Worm (Caenorhabditis elegans): ENCODE results near the gene Y55F3BR.6.

Y55F3BR.6 gene

ce11 chrIV:848207-848606 is 6.3 kb upstream of the Y55F3BR.6 start:
- TF ChIP-seq ttx-3 (tag; optimal IDR thresholded peaks at IDR 0.05) (no peak), pqm-1 (tag; optimal IDR thresholded peaks at IDR 0.05) (no peak), tbx-2 (tag; optimal IDR thresholded peaks at IDR 0.05) (no peak), npax-4 (tag; optimal IDR thresholded peaks at IDR 0.05) (no peak), K02D7.2 (tag; optimal IDR thresholded peaks at IDR 0.05) (no peak), nhr-11 (tag; optimal IDR thresholded peaks at IDR 0.05) (no peak)

ce11 chrIV:845198-845597 is 3.3 kb upstream of the Y55F3BR.6 start, which contains the start of gene lgc-33:
Gene lgc-33 (plus strand): TSS chrIV:845498.
- TF ChIP-seq dve-1 (tag; optimal IDR thresholded peaks at IDR 0.05) (no peak), ceh-14 (tag; optimal IDR thresholded peaks at IDR 0.05) (no peak), eyg-1 (tag; optimal IDR thresholded peaks at IDR 0.05) (no peak)

ce11 chrIV:842630-843029 is 704 bp upstream of the Y55F3BR.6 start:
- TF ChIP-seq lim-6 (tag; optimal IDR thresholded peaks at IDR 0.05) (no peak), unc-86 (tag; optimal IDR thresholded peaks at IDR 0.05) (no peak), pha-4 (tag; optimal IDR thresholded peaks at IDR 0.05) (no peak), madf-2 (tag; optimal IDR thresholded peaks at IDR 0.05) (peak; percentile 23), pqm-1 (tag; optimal IDR thresholded peaks at IDR 0.05) (no peak), hlh-8 (tag; optimal IDR thresholded peaks at IDR 0.05) (peak; percentile 26), gmeb-2 (tag; optimal IDR thresholded peaks at IDR 0.05) (peak; percentile 58), tbx-2 (tag; optimal IDR thresholded peaks at IDR 0.05) (peak; percentile 34), ceh-6 (GFP tag; optimal IDR thresholded peaks at IDR 0.05) (peak; percentile 61), ets-4 (tag; optimal IDR thresholded peaks at IDR 0.05) (no peak), fax-1 (tag; optimal IDR thresholded peaks at IDR 0.05) (no peak), pat-9 (tag; optimal IDR thresholded peaks at IDR 0.05) (peak; percentile 16), hlh-30 (tag; optimal IDR thresholded peaks at IDR 0.05; ENCODE audit: insufficient read depth) (no peak), Y22D7AL.16 (tag; optimal IDR thresholded peaks at IDR 0.05) (peak; percentile 57), ceh-34 (tag; optimal IDR thresholded peaks at IDR 0.05) (peak; percentile 14), elt-4 (tag; optimal IDR thresholded peaks at IDR 0.05) (no peak), tbx-7 (tag; optimal IDR thresholded peaks at IDR 0.05) (no peak), unc-42 (tag; optimal IDR thresholded peaks at IDR 0.05) (no peak), ztf-16 (tag; optimal IDR thresholded peaks at IDR 0.05) (peak; percentile 8), che-1 (tag; optimal IDR thresholded peaks at IDR 0.05) (peak; percentile 53), syd-9 (tag; optimal IDR thresholded peaks at IDR 0.05) (no peak), ceh-9 (tag; optimal IDR thresholded peaks at IDR 0.05) (no peak), odd-2 (tag; optimal IDR thresholded peaks at IDR 0.05) (no peak), sdc-2 (tag; optimal IDR thresholded peaks at IDR 0.05) (no peak), mec-3 (tag; optimal IDR thresholded peaks at IDR 0.05; ENCODE audit: borderline replicate concordance) (no peak), lin-11 (tag; optimal IDR thresholded peaks at IDR 0.05) (peak; percentile 37), C38D4.7 (GFP tag; optimal IDR thresholded peaks at IDR 0.05) (peak; percentile 30), elt-2 (tag; optimal IDR thresholded peaks at IDR 0.05) (peak; percentile 64), C08G9.2 (tag; optimal IDR thresholded peaks at IDR 0.05) (peak; percentile 14), ceh-48 (tag; optimal IDR thresholded peaks at IDR 0.05) (peak; percentile 22), ceh-45 (GFP tag; IDR thresholded peaks at IDR 0.05) (no peak), rnt-1 (tag; optimal IDR thresholded peaks at IDR 0.05) (peak; percentile 31), npax-4 (tag; optimal IDR thresholded peaks at IDR 0.05) (no peak), pax-1 (tag; optimal IDR thresholded peaks at IDR 0.05) (no peak), K09A11.1 (tag; optimal IDR thresholded peaks at IDR 0.05; ENCODE audit: insufficient read depth) (peak; percentile 6), unc-3 (GFP tag; conservative IDR thresholded peaks at IDR 0.05) (peak; percentile 69), unc-3 (tag; optimal IDR thresholded peaks at IDR 0.05) (no peak), hlh-15 (tag; optimal IDR thresholded peaks at IDR 0.05) (no peak), dve-1 (tag; optimal IDR thresholded peaks at IDR 0.05) (peak; percentile 12), F13H6.1 (tag; optimal IDR thresholded peaks at IDR 0.05) (peak; percentile 39), ceh-14 (tag; optimal IDR thresholded peaks at IDR 0.05) (no peak), ref-2 (tag; optimal IDR thresholded peaks at IDR 0.05) (peak; percentile 13), ceh-24 (tag; optimal IDR thresholded peaks at IDR 0.05) (no peak), ceh-31 (tag; optimal IDR thresholded peaks at IDR 0.05) (peak; percentile 36), nfya-1 (tag; optimal IDR thresholded peaks at IDR 0.05) (peak; percentile 20)
